Comparison of ENCODE assay signal across 4 worm cellular contexts in genomic region chrX:17502246-17502645, ce11.
TF ChIP-seq lines count a peak whose summit lies in the region.

No protein-coding gene starts in this region.

TF ChIP-seq in whole organism, L2 larva, 48 proteins besides CTCF, POLR2A, EP300 and RAD21:
- TF ChIP-seq sma-9 (GFP tag; optimal IDR thresholded peaks at IDR 0.05; lab: Kevin White, UChicago) = peak; percentile 41
- TF ChIP-seq sma-9 (tag; optimal IDR thresholded peaks at IDR 0.05; lab: Kevin White, UChicago) = no peak
- no peak for TF ChIP-seq gmeb-1 (tag; optimal IDR thresholded peaks at IDR 0.05; lab: Kevin White, UChicago)

TF ChIP-seq in whole organism, L3 larva, 47 proteins besides CTCF, POLR2A, EP300 and RAD21:
- TF ChIP-seq elt-2 (tag; optimal IDR thresholded peaks at IDR 0.05; lab: Kevin White, UChicago) (peak; percentile 48), pha-4 (tag; optimal IDR thresholded peaks at IDR 0.05; lab: Kevin White, UChicago) (peak; percentile 40), sea-2 (GFP tag; optimal IDR thresholded peaks at IDR 0.05; lab: Kevin White, UChicago) (no peak), pqm-1 (tag; optimal IDR thresholded peaks at IDR 0.05; lab: Kevin White, UChicago) (peak; percentile 76)

TF ChIP-seq in whole organism, L4 larva, 104 proteins besides CTCF, POLR2A, EP300 and RAD21:
- TF ChIP-seq F10B5.3 (tag; optimal IDR thresholded peaks at IDR 0.05; lab: Kevin White, UChicago) = no peak
- no peak for TF ChIP-seq sdz-12 (GFP tag; optimal IDR thresholded peaks at IDR 0.05; lab: Kevin White, UChicago)
- TF ChIP-seq lin-39 (tag; optimal IDR thresholded peaks at IDR 0.05; lab: Kevin White, UChicago) = no peak
- no peak for TF ChIP-seq R02D3.7 (tag; optimal IDR thresholded peaks at IDR 0.05; lab: Kevin White, UChicago)
- TF ChIP-seq aha-1 (tag; lab: Kevin White, UChicago) = no peak
- TF ChIP-seq ceh-82 (tag; optimal IDR thresholded peaks at IDR 0.05; lab: Kevin White, UChicago) = no peak
- TF ChIP-seq fkh-10 (GFP tag; optimal IDR thresholded peaks at IDR 0.05; lab: Kevin White, UChicago) = no peak
- no peak for TF ChIP-seq egl-43 (GFP tag; IDR thresholded peaks at IDR 0.05; lab: Robert Waterston, UW)
- TF ChIP-seq skn-1 (tag; optimal IDR thresholded peaks at IDR 0.05; lab: Kevin White, UChicago) = no peak
- TF ChIP-seq dve-1 (tag; optimal IDR thresholded peaks at IDR 0.05; lab: Kevin White, UChicago; ENCODE audit: insufficient read depth) = peak; percentile 74
- TF ChIP-seq snpc-1.2 (GFP tag; IDR thresholded peaks at IDR 0.05; lab: Robert Waterston, UW) = no peak
- peak; percentile 25 for TF ChIP-seq nhr-77 (tag; optimal IDR thresholded peaks at IDR 0.05; lab: Kevin White, UChicago)
- TF ChIP-seq ZK337.2 (GFP tag; IDR thresholded peaks at IDR 0.05; lab: Robert Waterston, UW) = no peak
- no peak for TF ChIP-seq daf-16 (GFP tag; optimal IDR thresholded peaks at IDR 0.05; lab: Kevin White, UChicago)
- TF ChIP-seq daf-16 (tag; optimal IDR thresholded peaks at IDR 0.05; lab: Kevin White, UChicago) = peak; percentile 93
- TF ChIP-seq nhr-6 (tag; optimal IDR thresholded peaks at IDR 0.05; lab: Kevin White, UChicago) = no peak
- TF ChIP-seq nhr-28 (tag; optimal IDR thresholded peaks at IDR 0.05; lab: Kevin White, UChicago) = peak; percentile 46
- no peak for TF ChIP-seq F37D6.2 (tag; optimal IDR thresholded peaks at IDR 0.05; lab: Kevin White, UChicago)
- no peak for TF ChIP-seq nhr-111 (GFP tag; optimal IDR thresholded peaks at IDR 0.05; lab: Kevin White, UChicago)
- peak; percentile 5 for TF ChIP-seq T20F7.1 (GFP tag; optimal IDR thresholded peaks at IDR 0.05; lab: Kevin White, UChicago)
- peak; percentile 39; the same call in 1 of the 2 replicates for TF ChIP-seq dmd-6 (GFP tag; IDR thresholded peaks at IDR 0.05; lab: Robert Waterston, UW)
- TF ChIP-seq ama-1 (optimal IDR thresholded peaks at IDR 0.05; lab: Kevin White, UChicago) = no peak
- no peak for TF ChIP-seq daf-19 (GFP tag; conservative IDR thresholded peaks at IDR 0.05; lab: Robert Waterston, UW)

TF ChIP-seq in whole organism, young adult, 124 proteins besides CTCF, POLR2A, EP300 and RAD21:
- TF ChIP-seq lsl-1 (GFP tag; optimal IDR thresholded peaks at IDR 0.05; lab: Kevin White, UChicago) = no peak
- no peak for TF ChIP-seq snpc-4 (GFP tag; optimal IDR thresholded peaks at IDR 0.05; lab: Kevin White, UChicago)
- peak in 3 of 4 experiments; percentile 38 to 90 (median 77) for TF ChIP-seq snpc-4 (tag; optimal IDR thresholded peaks at IDR 0.05; lab: Kevin White, UChicago)
TF ChIP-seq in whole organism, young adult: peak in this region for 1.
